Worm (Caenorhabditis elegans): ENCODE results near the gene sqv-3.

DNA sequence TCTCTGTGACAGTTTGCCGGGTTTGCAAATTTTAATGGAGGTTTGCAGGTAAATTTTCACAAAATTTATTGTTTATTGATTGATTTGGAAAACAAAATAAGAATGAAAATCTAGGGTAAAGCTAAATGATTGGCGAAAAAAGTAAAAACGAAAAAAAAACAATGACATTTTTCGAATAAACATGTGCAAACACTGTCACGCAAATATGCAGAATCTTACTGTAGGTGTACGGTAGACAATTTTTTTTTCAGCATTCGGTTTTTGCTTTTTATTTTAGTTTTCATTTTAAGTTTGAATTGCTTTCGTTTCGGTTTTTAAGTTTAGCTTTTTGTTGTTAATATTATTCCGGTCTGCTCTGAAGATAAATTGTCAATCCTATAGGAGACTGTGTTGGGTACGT is 37.7 kb upstream of the sqv-3 start:
- TF ChIP-seq pha-4 (tag; optimal IDR thresholded peaks at IDR 0.05) (no peak), mep-1 (tag; optimal IDR thresholded peaks at IDR 0.05) (no peak), blmp-1 (tag; optimal IDR thresholded peaks at IDR 0.05) (no peak), snpc-4 (tag; optimal IDR thresholded peaks at IDR 0.05) (no peak), ztf-11 (tag; optimal IDR thresholded peaks at IDR 0.05) (no peak), lin-13 (tag; optimal IDR thresholded peaks at IDR 0.05) (no peak), ces-1 (GFP tag; optimal IDR thresholded peaks at IDR 0.05) (no peak), unc-39 (tag; optimal IDR thresholded peaks at IDR 0.05) (no peak), bed-3 (GFP tag; optimal IDR thresholded peaks at IDR 0.05) (no peak), nhr-237 (tag; optimal IDR thresholded peaks at IDR 0.05) (no peak), unc-62 (GFP tag; optimal IDR thresholded peaks at IDR 0.05) (no peak), nhr-28 (tag; optimal IDR thresholded peaks at IDR 0.05) (no peak), elt-3 (tag; optimal IDR thresholded peaks at IDR 0.05) (no peak), mab-5 (tag; optimal IDR thresholded peaks at IDR 0.05) (no peak)

Data from whole organism, mixed stage, embryonic.